Fruit fly (Drosophila melanogaster): ENCODE measurements around the gene CG45080.

CG45080 gene

DNA sequence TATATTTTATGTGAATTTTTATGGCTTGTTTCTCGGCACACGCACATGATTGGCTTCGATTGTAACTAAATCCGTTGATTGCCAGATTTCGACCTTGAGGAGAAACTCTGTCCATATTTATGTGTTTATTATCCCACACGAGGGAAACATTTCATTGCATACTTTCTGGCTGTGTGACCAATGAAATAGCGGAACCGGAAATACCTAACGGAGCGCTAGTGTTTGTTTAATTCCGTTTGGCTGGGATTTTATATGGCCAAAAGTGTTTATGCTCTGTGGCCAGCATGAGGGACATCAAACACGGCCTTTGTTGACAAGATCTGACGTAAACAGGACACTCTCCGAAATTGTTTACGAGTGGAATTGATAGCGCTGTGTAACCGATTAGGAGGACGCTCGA, 803 bp upstream of the CG45080 start (continued):
- TF ChIP-seq bsh (GFP tag; optimal IDR thresholded peaks at IDR 0.05) (no peak), nerfin-1 (tag; optimal IDR thresholded peaks at IDR 0.05) (no peak), CG4707 (GFP tag; optimal IDR thresholded peaks at IDR 0.05) (peak; percentile 51), CG11696 (GFP tag; IDR thresholded peaks at IDR 0.05) (peak; percentile 67), ato (GFP tag; IDR thresholded peaks at IDR 0.05; ENCODE audit: partially characterized antibody) (no peak), Med (GFP tag) (peak; percentile 92), Ets97D (GFP tag; optimal IDR thresholded peaks at IDR 0.05) (peak; percentile 96), ci (GFP tag; IDR thresholded peaks at IDR 0.05) (peak; percentile 85), odd (GFP tag; optimal IDR thresholded peaks at IDR 0.05) (peak; percentile 29), cwo (GFP tag; optimal IDR thresholded peaks at IDR 0.05) (no peak), CG8478 (optimal IDR thresholded peaks at IDR 0.05) (no peak), CG32772 (GFP tag; IDR thresholded peaks at IDR 0.05) (no peak), B-H1 (GFP tag; IDR thresholded peaks at IDR 0.05) (no peak), ewg (GFP tag; optimal IDR thresholded peaks at IDR 0.05) (peak; percentile 7), eyg (GFP tag; optimal IDR thresholded peaks at IDR 0.05) (no peak), PHDP (tag; optimal IDR thresholded peaks at IDR 0.05) (peak; percentile 52), kni (GFP tag; optimal IDR thresholded peaks at IDR 0.05) (no peak), Deaf1 (tag; optimal IDR thresholded peaks at IDR 0.05) (no peak), CG16815 (GFP tag; optimal IDR thresholded peaks at IDR 0.05) (no peak), ara (GFP tag; IDR thresholded peaks at IDR 0.05) (no peak), HLHmδ (GFP tag; optimal IDR thresholded peaks at IDR 0.05) (no peak), stc (GFP tag; IDR thresholded peaks at IDR 0.05) (peak; percentile 57; the same call in 1 of the 2 replicates), CG14441 (GFP tag; IDR thresholded peaks at IDR 0.05) (no peak), CG18262 (tag; optimal IDR thresholded peaks at IDR 0.05) (no peak), Oaz (GFP tag; IDR thresholded peaks at IDR 0.05) (0 out of 2 replicates have a peak, but pooled peaks have one; percentile 20), HLH4C (GFP tag; IDR thresholded peaks at IDR 0.05; ENCODE audit: partially characterized antibody) (no peak), CG10209 (GFP tag; optimal IDR thresholded peaks at IDR 0.05) (peak; percentile 5), CG7745 (tag; optimal IDR thresholded peaks at IDR 0.05) (no peak), CG32767 (GFP tag; IDR thresholded peaks at IDR 0.05) (0 out of 2 replicates have a peak, but pooled peaks have one; percentile 39), CG6791 (GFP tag; IDR thresholded peaks at IDR 0.05; ENCODE audit: partially characterized antibody) (no peak), Hsf (GFP tag; optimal IDR thresholded peaks at IDR 0.05) (peak; percentile 4), CG9727 (GFP tag; optimal IDR thresholded peaks at IDR 0.05) (no peak), sens (GFP tag) (peak; percentile 84), Kr (GFP tag; optimal IDR thresholded peaks at IDR 0.05) (no peak), CG10321 (GFP tag; IDR thresholded peaks at IDR 0.05) (no peak), CG34422 (GFP tag; IDR thresholded peaks at IDR 0.05) (no peak), CG31441 (GFP tag; IDR thresholded peaks at IDR 0.05) (peak; percentile 42), Lhr (GFP tag; optimal IDR thresholded peaks at IDR 0.05) (peak; percentile 4), Fer3 (tag; optimal IDR thresholded peaks at IDR 0.05) (peak; percentile 19), nmo (GFP tag; optimal IDR thresholded peaks at IDR 0.05) (peak; percentile 15), CG13775 (GFP tag; optimal IDR thresholded peaks at IDR 0.05) (peak; percentile 16), gce (GFP tag; IDR thresholded peaks at IDR 0.05) (peak; percentile 69; the same call in 2 of the 3 replicates), z (GFP tag; IDR thresholded peaks at IDR 0.05) (peak; percentile 51; the same call in 1 of the 3 replicates), Mes4 (GFP tag; optimal IDR thresholded peaks at IDR 0.05) (peak; percentile 30), tx (GFP tag; optimal IDR thresholded peaks at IDR 0.05) (no peak), CoRest (tag; optimal IDR thresholded peaks at IDR 0.05) (peak; percentile 2), peb (GFP tag; IDR thresholded peaks at IDR 0.05) (0 out of 2 replicates have a peak, but pooled peaks have one; percentile 11), fru (optimal IDR thresholded peaks at IDR 0.05) (no peak), sc (optimal IDR thresholded peaks at IDR 0.05) (no peak), sc (GFP tag; optimal IDR thresholded peaks at IDR 0.05) (peak; percentile 27), Eip74EF (GFP tag; optimal IDR thresholded peaks at IDR 0.05) (peak in 1 of 2 experiments; percentile 23)
